Worm (Caenorhabditis elegans) whole organism, early embryonic: ENCODE data around the gene pfd-1.

ENCODE experiments used
- B0310.2 ChIP-seq: sonication (generic microtip); optimal IDR thresholded peaks from 2 replicates; lab custom pipeline; 2016; ENCODE audit warnings: mild to moderate bottlenecking, missing genetic modification characterization, missing compliant biosample characterization
- F13C5.2 ChIP-seq: sonication (generic microtip); optimal IDR thresholded peaks from 2 replicates; lab custom pipeline; 2017; ENCODE audit warnings: mild to moderate bottlenecking, missing genetic modification characterization, inconsistent platforms, missing compliant biosample characterization
- aly-1 ChIP-seq: sonication (generic microtip); optimal IDR thresholded peaks from 2 replicates; lab custom pipeline; 2016; ENCODE audit warnings: missing genetic modification characterization, missing compliant biosample characterization
- ama-1 ChIP-seq: fragments of 150-350 bp; optimal IDR thresholded peaks from 2 replicates; lab custom pipeline; 2014
- ceh-13 ChIP-seq: fragments of 200-800 bp; sonication (Bioruptor generic); optimal IDR thresholded peaks from 2 replicates; lab custom pipeline; 2018; ENCODE audit warnings: mild to moderate bottlenecking, missing genetic modification characterization, missing compliant biosample characterization
- ceh-36 ChIP-seq: sonication (generic microtip); optimal IDR thresholded peaks from 2 replicates; lab custom pipeline; 2016; ENCODE audit warnings: missing genetic modification characterization, inconsistent platforms, missing compliant biosample characterization
- ets-7 ChIP-seq: sonication (generic microtip); optimal IDR thresholded peaks from 2 replicates; lab custom pipeline; 2016; ENCODE audit warnings: missing genotype, missing genetic modification characterization, missing compliant biosample characterization
- flt-1 ChIP-seq: fragments of 200-800 bp; sonication (Bioruptor generic); IDR thresholded peaks from 2 replicates; pipeline ENCODE4 v1.3.6; 2022; ENCODE audit warnings: missing genetic modification characterization, missing compliant biosample characterization
- hmbx-1 ChIP-seq: sonication (generic microtip); optimal IDR thresholded peaks from 2 replicates; lab custom pipeline; 2016; ENCODE audit warnings: mild to moderate bottlenecking, missing genetic modification characterization, missing compliant biosample characterization
- hmg-4 ChIP-seq: fragments of 200-800 bp; sonication (Bioruptor generic); optimal IDR thresholded peaks from 2 replicates; lab custom pipeline; 2018; ENCODE audit warnings: mild to moderate bottlenecking, missing genetic modification characterization, missing compliant biosample characterization
- pes-1 ChIP-seq: fragments of 200-800 bp; sonication (Bioruptor generic); IDR thresholded peaks from 2 replicates; pipeline ENCODE4 v1.3.6; 2022; ENCODE audit warnings: missing genetic modification reagents, missing genetic modification characterization, missing compliant biosample characterization
- scrt-1 ChIP-seq: fragments of 200-800 bp; sonication (Bioruptor generic); IDR thresholded peaks from 2 replicates; pipeline ENCODE4 v1.3.6; 2022; ENCODE audit warnings: missing genetic modification characterization, missing compliant biosample characterization
- tbx-37 ChIP-seq: fragments of 200-800 bp; sonication (Bioruptor generic); conservative IDR thresholded peaks from 2 replicates; pipeline ENCODE4 v1.3.6; 2022; ENCODE audit warnings: missing genetic modification reagents, missing genetic modification characterization, missing compliant biosample characterization

DNA sequence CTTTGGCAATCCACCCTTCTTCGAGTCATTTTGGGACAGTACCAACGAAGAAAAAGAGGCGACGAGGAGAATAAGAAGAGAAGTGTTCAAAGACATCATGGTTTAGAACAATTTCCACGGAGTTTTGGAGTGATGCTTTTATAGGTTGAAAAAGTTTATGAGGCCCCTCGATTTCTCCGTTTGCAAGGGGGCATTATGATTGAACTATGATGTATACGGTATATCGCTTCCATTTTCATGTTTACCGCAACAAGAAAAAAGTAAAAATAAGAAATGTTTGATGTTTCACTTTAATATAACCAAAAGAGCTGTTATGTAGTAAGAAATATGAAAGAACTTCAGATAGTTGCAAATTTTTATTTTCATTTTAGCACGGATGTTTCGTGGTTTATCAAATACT lies 48.5 kb upstream of the pfd-1 start, which contains the start of gene srlf-18:
- TF ChIP-seq ama-1 (lab: Kevin White, UChicago): no peak
- no peak for TF ChIP-seq hmg-4 (GFP tag; lab: Kevin White, UChicago)
- no peak for TF ChIP-seq ceh-13
- no peak for TF ChIP-seq F13C5.2 (tag; lab: Kevin White, UChicago)
- no peak for TF ChIP-seq ets-7 (tag; lab: Kevin White, UChicago)
- no peak for TF ChIP-seq B0310.2 (tag; lab: Kevin White, UChicago)
- no peak for TF ChIP-seq flt-1 (GFP tag; lab: Robert Waterston, UW)
- no peak for TF ChIP-seq aly-1 (tag; lab: Kevin White, UChicago)
- no peak for TF ChIP-seq pes-1 (GFP tag; lab: Robert Waterston, UW)
- TF ChIP-seq scrt-1: no peak
- no peak for TF ChIP-seq hmbx-1 (tag; lab: Kevin White, UChicago)
- TF ChIP-seq tbx-37 (GFP tag; lab: Robert Waterston, UW): no peak
- TF ChIP-seq ceh-36 (tag; lab: Kevin White, UChicago): no peak
